Worm (Caenorhabditis elegans) whole organism, L3 larva: Measurements from ENCODE around the gene F43E2.6.

Source experiments
- R02D3.7 ChIP-seq: fragments of 150-350 bp; optimal IDR thresholded peaks from 2 replicates; lab custom pipeline; 2014; ENCODE audit warnings: missing biosample characterization, missing genetic modification characterization
- ama-1 ChIP-seq: fragments of 150-350 bp; optimal IDR thresholded peaks from 2 replicates; lab custom pipeline; 2018
- ceh-28 ChIP-seq: fragments of 150-350 bp; optimal IDR thresholded peaks from 2 replicates; lab custom pipeline; 2014; ENCODE audit warnings: missing biosample characterization, missing genetic modification reagents, missing genetic modification characterization
- ceh-82 ChIP-seq: fragments of 150-350 bp; optimal IDR thresholded peaks from 2 replicates; lab custom pipeline; 2014; ENCODE audit warnings: missing biosample characterization, missing genetic modification characterization
- ceh-9 ChIP-seq: sonication (generic microtip); optimal IDR thresholded peaks from 2 replicates; lab custom pipeline; 2018; ENCODE audit warnings: missing biosample characterization, missing genetic modification characterization
- egl-5 ChIP-seq: fragments of 150-350 bp; optimal IDR thresholded peaks from 2 replicates; lab custom pipeline; 2017; ENCODE audit warnings: missing biosample characterization, missing genetic modification reagents, missing genetic modification characterization, inconsistent platforms
- elt-2 ChIP-seq: sonication (generic microtip); optimal IDR thresholded peaks from 2 replicates; lab custom pipeline; 2016; ENCODE audit warnings: missing genetic modification reagents, mild to moderate bottlenecking, missing genetic modification characterization, missing compliant biosample characterization
- eor-1 ChIP-seq, 2 experiments: fragments of 150-350 bp; optimal IDR thresholded peaks; 2 replicates each; lab custom pipeline; 2014 to 2018; ENCODE audit warnings: missing biosample characterization in 2 of 2, missing genetic modification characterization in 2 of 2
- fkh-10 ChIP-seq: sonication (generic microtip); optimal IDR thresholded peaks from 2 replicates; lab custom pipeline; 2017; ENCODE audit warnings: missing biosample characterization, missing genetic modification reagents, missing genetic modification characterization
- fkh-2 ChIP-seq: fragments of 150-350 bp; optimal IDR thresholded peaks from 2 replicates; lab custom pipeline; 2014; ENCODE audit warnings: missing biosample characterization, missing genetic modification reagents, missing genetic modification characterization
- hmg-11 ChIP-seq: sonication (generic microtip); optimal IDR thresholded peaks from 2 replicates; lab custom pipeline; 2016; ENCODE audit warnings: missing genetic modification characterization, missing compliant biosample characterization
- jun-1 ChIP-seq: fragments of 150-350 bp; optimal IDR thresholded peaks from 2 replicates; lab custom pipeline; 2014; ENCODE audit warnings: missing biosample characterization, missing genetic modification reagents, missing genetic modification characterization
- lin-15B ChIP-seq: fragments of 150-350 bp; optimal IDR thresholded peaks from 2 replicates; lab custom pipeline; 2014; ENCODE audit warnings: missing biosample characterization, missing genetic modification characterization
- lsy-12 ChIP-seq: sonication (generic microtip); optimal IDR thresholded peaks from 2 replicates; lab custom pipeline; 2016; ENCODE audit warnings: mild to moderate bottlenecking, missing genetic modification characterization, missing compliant biosample characterization
- mml-1 ChIP-seq: fragments of 150-350 bp; sonication (generic microtip); optimal IDR thresholded peaks from 3 replicates; lab custom pipeline; 2014; ENCODE audit warnings: missing biosample characterization, missing genetic modification characterization
- nfya-1 ChIP-seq: sonication (generic microtip); optimal IDR thresholded peaks from 2 replicates; lab custom pipeline; 2017; ENCODE audit warnings: missing genetic modification characterization, mild to moderate bottlenecking, missing compliant biosample characterization, antibody characterized with exemption, moderate library complexity; ENCODE audit not compliant: insufficient read depth
- nhr-11 ChIP-seq: fragments of 150-350 bp; optimal IDR thresholded peaks from 2 replicates; lab custom pipeline; 2014; ENCODE audit warnings: missing biosample characterization, missing genetic modification characterization
- nhr-12 ChIP-seq: fragments of 150-350 bp; optimal IDR thresholded peaks from 2 replicates; lab custom pipeline; 2014; ENCODE audit warnings: missing biosample characterization, missing genetic modification characterization
- nhr-23 ChIP-seq: fragments of 150-350 bp; optimal IDR thresholded peaks from 2 replicates; lab custom pipeline; 2014; ENCODE audit warnings: missing biosample characterization, missing genetic modification reagents, missing genetic modification characterization
- nhr-237 ChIP-seq: fragments of 150-350 bp; optimal IDR thresholded peaks from 2 replicates; lab custom pipeline; 2014; ENCODE audit warnings: missing biosample characterization, missing genetic modification characterization
- nhr-25 ChIP-seq: sonication (generic microtip); optimal IDR thresholded peaks from 2 replicates; lab custom pipeline; 2017; ENCODE audit warnings: missing biosample characterization, missing genetic modification characterization
- nhr-77 ChIP-seq: fragments of 150-350 bp; optimal IDR thresholded peaks from 2 replicates; lab custom pipeline; 2014; ENCODE audit warnings: missing biosample characterization, missing genetic modification characterization
- pha-4 ChIP-seq: fragments of 150-350 bp; optimal IDR thresholded peaks from 2 replicates; lab custom pipeline; 2014; ENCODE audit warnings: missing biosample characterization, missing genetic modification reagents, missing genetic modification characterization
- sea-2 ChIP-seq: fragments of 150-350 bp; sonication (generic microtip); optimal IDR thresholded peaks from 4 replicates; lab custom pipeline; 2014; ENCODE audit warnings: missing biosample characterization, missing genetic modification reagents, missing genetic modification characterization
- snpc-4 ChIP-seq: fragments of 150-350 bp; optimal IDR thresholded peaks from 2 replicates; lab custom pipeline; 2014; ENCODE audit warnings: missing biosample characterization, missing genetic modification characterization
- tbx-2 ChIP-seq: sonication (generic microtip); optimal IDR thresholded peaks from 2 replicates; lab custom pipeline; 2016; ENCODE audit warnings: mild to moderate bottlenecking, missing genetic modification characterization, missing compliant biosample characterization
- unc-39 ChIP-seq: sonication (generic microtip); optimal IDR thresholded peaks from 4 replicates; lab custom pipeline; 2017; ENCODE audit warnings: missing biosample characterization, missing genetic modification characterization
- unc-62 ChIP-seq: fragments of 150-350 bp; sonication (generic microtip); optimal IDR thresholded peaks from 4 replicates; lab custom pipeline; 2014; ENCODE audit warnings: missing biosample characterization, missing genetic modification reagents, missing genetic modification characterization

The F43E2.6 gene

ce11 chrII:7356773-7357172, 11.9 kb downstream of the F43E2.6 start:
- TF ChIP-seq nhr-23 (peak; percentile 20), ceh-9 (tag; lab: Kevin White, UChicago) (no peak), nhr-12 (no peak), sea-2 (no peak), R02D3.7 (tag; lab: Kevin White, UChicago) (peak; percentile 85), fkh-2 (tag; lab: Kevin White, UChicago) (no peak), lin-15B (tag; lab: Kevin White, UChicago) (peak; percentile 30), nhr-237 (no peak), hmg-11 (tag; lab: Kevin White, UChicago) (peak; percentile 6), pha-4 (tag; lab: Kevin White, UChicago) (peak; percentile 48), snpc-4 (tag; lab: Kevin White, UChicago) (no peak), mml-1 (no peak), nhr-77 (tag; lab: Kevin White, UChicago) (no peak), ceh-28 (no peak), ceh-82 (tag; lab: Kevin White, UChicago) (no peak), lsy-12 (tag; lab: Kevin White, UChicago) (no peak), nfya-1 (tag; lab: Kevin White, UChicago) (peak; percentile 38)

DNA sequence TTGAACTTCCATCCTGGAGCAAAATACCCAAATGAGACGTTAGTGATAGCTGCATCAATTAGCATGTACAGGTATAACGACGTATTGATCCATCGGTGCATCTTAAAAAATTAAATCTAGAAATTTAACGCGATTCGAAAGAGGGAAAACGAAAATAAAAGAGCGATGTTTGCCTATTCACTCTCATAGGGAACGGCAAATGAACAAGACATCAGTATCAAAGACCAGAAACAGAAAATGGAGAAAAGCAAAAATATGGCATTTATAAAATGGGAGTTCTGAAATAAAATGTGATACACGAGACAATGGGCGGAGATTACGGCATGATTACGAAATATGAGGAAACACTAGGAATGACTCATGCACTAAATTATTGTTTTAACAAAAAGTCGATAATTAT, 12.3 kb downstream of the F43E2.6 start, which contains the start of gene haf-2:
Gene haf-2, minus strand, starts transcription at position 101 of the 400 bp plus-strand sequence.
- TF ChIP-seq hmg-11 (tag; lab: Kevin White, UChicago) = no peak
- no peak for TF ChIP-seq unc-62 (GFP tag; lab: Kevin White, UChicago)
- TF ChIP-seq pha-4 (tag; lab: Kevin White, UChicago) = no peak
- TF ChIP-seq egl-5 (tag; lab: Kevin White, UChicago) = no peak
- TF ChIP-seq ama-1 (lab: Kevin White, UChicago) = no peak
- TF ChIP-seq elt-2 = peak; percentile 11
- no peak for TF ChIP-seq tbx-2 (tag; lab: Kevin White, UChicago)
- TF ChIP-seq ceh-28 = no peak
- TF ChIP-seq lin-15B (tag; lab: Kevin White, UChicago) = no peak
- TF ChIP-seq, all 47 proteins: peak for 1

ce11 chrII:7353027-7353426, 15.6 kb downstream of the F43E2.6 start:
- TF ChIP-seq jun-1 (tag; lab: Kevin White, UChicago) (no peak), tbx-2 (tag; lab: Kevin White, UChicago) (no peak), lsy-12 (tag; lab: Kevin White, UChicago) (no peak), R02D3.7 (tag; lab: Kevin White, UChicago) (no peak), mml-1 (no peak), unc-39 (tag; lab: Kevin White, UChicago) (no peak), eor-1 (tag; optimal IDR thresholded peaks at IDR 0.05; lab: Kevin White, UChicago) (no peak), nhr-77 (tag; lab: Kevin White, UChicago) (no peak)

ce11 chrII:7352507-7352906, 16.2 kb downstream of the F43E2.6 start, which contains the start of gene hsp-4:
Gene hsp-4, minus strand, starts transcription at chrII:7352645.
- TF ChIP-seq nhr-11 (tag; lab: Kevin White, UChicago) = no peak
- peak; percentile 67 for TF ChIP-seq nhr-25
- TF ChIP-seq nfya-1 (tag; lab: Kevin White, UChicago) = peak; percentile 46
- TF ChIP-seq elt-2 = peak; percentile 43
- TF ChIP-seq pha-4 (tag; lab: Kevin White, UChicago) = no peak
- TF ChIP-seq nhr-23 = peak; percentile 63
- peak; percentile 2 for TF ChIP-seq ceh-28

ce11 chrII:7348063-7348462, 20.6 kb downstream of the F43E2.6 start:
- no peak for TF ChIP-seq eor-1 (tag; optimal IDR thresholded peaks at IDR 0.05; lab: Kevin White, UChicago)
- no peak for TF ChIP-seq fkh-10 (GFP tag; lab: Kevin White, UChicago)
- no peak for TF ChIP-seq nhr-23
- TF ChIP-seq R02D3.7 (tag; lab: Kevin White, UChicago) = no peak
- no peak for TF ChIP-seq hmg-11 (tag; lab: Kevin White, UChicago)
- no peak for TF ChIP-seq nhr-25
- no peak for TF ChIP-seq egl-5 (tag; lab: Kevin White, UChicago)
- no peak for TF ChIP-seq pha-4 (tag; lab: Kevin White, UChicago)
- TF ChIP-seq nhr-11 (tag; lab: Kevin White, UChicago) = no peak
- TF ChIP-seq sea-2 = no peak

- TF ChIP-seq unc-62 (GFP tag; lab: Kevin White, UChicago) = no peak
- TF ChIP-seq ama-1 (lab: Kevin White, UChicago) = peak; percentile 84
Measured at ce11 chrII:7345858-7346257, 22.8 kb downstream of the F43E2.6 start.
